Worm (Caenorhabditis elegans): Measurements from ENCODE around the gene Y54E2A.5.

- TF ChIP-seq pat-9 (tag; optimal IDR thresholded peaks at IDR 0.05), result no peak
- no peak for TF ChIP-seq pha-2 (tag; optimal IDR thresholded peaks at IDR 0.05)
- TF ChIP-seq ttx-3 (tag; optimal IDR thresholded peaks at IDR 0.05), result no peak
- no peak for TF ChIP-seq pag-3 (tag; optimal IDR thresholded peaks at IDR 0.05; ENCODE audit: borderline replicate concordance)
- TF ChIP-seq madf-2 (tag; optimal IDR thresholded peaks at IDR 0.05), result no peak
- TF ChIP-seq T23F11.4 (GFP tag; optimal IDR thresholded peaks at IDR 0.05), result no peak
- no peak for TF ChIP-seq nhr-11 (tag; optimal IDR thresholded peaks at IDR 0.05)
- TF ChIP-seq rnt-1 (tag; optimal IDR thresholded peaks at IDR 0.05), result no peak
Measured at ce11 chrII:14752187-14752959, 5.2 kb downstream of the Y54E2A.5 start, which contains the start of gene smg-9.

All from whole organism, late embryonic.